Worm (Caenorhabditis elegans) whole organism, L4/young adult: ENCODE results near the gene srsx-27.

Source experiments
- W03F9.2 ChIP-seq: fragments of 150-350 bp; optimal IDR thresholded peaks from 2 replicates; lab custom pipeline; 2014; ENCODE audit warnings: missing biosample characterization, missing genetic modification characterization
- dao-5 ChIP-seq: sonication (generic microtip); optimal IDR thresholded peaks from 2 replicates; lab custom pipeline; 2016; ENCODE audit warnings: missing genotype, missing genetic modification characterization, moderate library complexity, missing compliant biosample characterization
- him-1 ChIP-seq: sonication (generic microtip); optimal IDR thresholded peaks from 2 replicates; lab custom pipeline; 2016; ENCODE audit warnings: missing genotype, missing genetic modification reagents, missing genetic modification characterization, missing compliant biosample characterization

The srsx-27 gene

ce11 chrV:10168870-10169269 is 19.0 kb downstream of the srsx-27 start:
- peak; percentile 93 for TF ChIP-seq him-1 (tag; lab: Kevin White, UChicago)
- TF ChIP-seq dao-5 (tag; lab: Kevin White, UChicago), result no peak

- TF ChIP-seq dao-5 (tag; lab: Kevin White, UChicago) (no peak), W03F9.2 (no peak), him-1 (tag; lab: Kevin White, UChicago) (no peak)
Measured at ce11 chrV:10173653-10174052, 23.8 kb downstream of the srsx-27 start, which contains the start of gene egl-3. Gene egl-3, minus strand, starts transcription at chrV:10173753.

ce11 chrV:10174632-10175075 is 24.8 kb downstream of the srsx-27 start:
- TF ChIP-seq W03F9.2, result no peak
- TF ChIP-seq him-1 (tag; lab: Kevin White, UChicago), result peak; percentile 95
- no peak for TF ChIP-seq dao-5 (tag; lab: Kevin White, UChicago)

ce11 chrV:10178166-10178565 is 28.3 kb downstream of the srsx-27 start:
- no peak for TF ChIP-seq dao-5 (tag; lab: Kevin White, UChicago)
- peak; percentile 55 for TF ChIP-seq W03F9.2
- TF ChIP-seq him-1 (tag; lab: Kevin White, UChicago), result peak; percentile 40

ce11 chrV:10179235-10179634 is 29.4 kb downstream of the srsx-27 start, which contains the start of gene cul-5:
Gene cul-5, plus strand, starts transcription at chrV:10179535.
- no peak for TF ChIP-seq dao-5 (tag; lab: Kevin White, UChicago)
- no peak for TF ChIP-seq him-1 (tag; lab: Kevin White, UChicago)
- TF ChIP-seq W03F9.2, result no peak

- TF ChIP-seq W03F9.2 (no peak), dao-5 (tag; lab: Kevin White, UChicago) (no peak), him-1 (tag; lab: Kevin White, UChicago) (no peak)
Measured at ce11 chrV:10182984-10183383, 33.2 kb downstream of the srsx-27 start, which contains the start of gene ZK856.4. Gene ZK856.4, plus strand, starts transcription at chrV:10183284.

- no peak for TF ChIP-seq him-1 (tag; lab: Kevin White, UChicago)
- no peak for TF ChIP-seq dao-5 (tag; lab: Kevin White, UChicago)
- TF ChIP-seq W03F9.2, result no peak
Measured at ce11 chrV:10183810-10184209, 34.0 kb downstream of the srsx-27 start.

ce11 chrV:10185719-10186118 is 35.9 kb downstream of the srsx-27 start, which contains the start of gene ZK856.18:
Gene ZK856.18, minus strand, starts transcription at chrV:10186007.
- TF ChIP-seq him-1 (tag; lab: Kevin White, UChicago), result no peak
- no peak for TF ChIP-seq W03F9.2
- TF ChIP-seq dao-5 (tag; lab: Kevin White, UChicago), result no peak

ce11 chrV:10190081-10190556 is 40.3 kb downstream of the srsx-27 start, which contains the start of gene ZK856.5:
Gene ZK856.5, minus strand, starts transcription at chrV:10190131.
- TF ChIP-seq dao-5 (tag; lab: Kevin White, UChicago) (no peak), W03F9.2 (no peak)

ce11 chrV:10191242-10191641 is 41.4 kb downstream of the srsx-27 start:
- no peak for TF ChIP-seq dao-5 (tag; lab: Kevin White, UChicago)
- no peak for TF ChIP-seq him-1 (tag; lab: Kevin White, UChicago)
- no peak for TF ChIP-seq W03F9.2

ce11 chrV:10198386-10198785 is 48.6 kb downstream of the srsx-27 start, which contains the start of gene ZK856.6:
Gene ZK856.6, plus strand, starts transcription at chrV:10198686.
- TF ChIP-seq dao-5 (tag; lab: Kevin White, UChicago) (no peak), him-1 (tag; lab: Kevin White, UChicago) (no peak), W03F9.2 (no peak)
